Worm (Caenorhabditis elegans) whole organism, early embryonic: Measurements from ENCODE around the gene test-1.

Experiments used
- B0310.2 ChIP-seq: sonication (generic microtip); optimal IDR thresholded peaks from 2 replicates; lab custom pipeline; 2016; ENCODE audit warnings: mild to moderate bottlenecking, missing genetic modification characterization, missing compliant biosample characterization
- F13C5.2 ChIP-seq: sonication (generic microtip); optimal IDR thresholded peaks from 2 replicates; lab custom pipeline; 2017; ENCODE audit warnings: mild to moderate bottlenecking, missing genetic modification characterization, inconsistent platforms, missing compliant biosample characterization
- ama-1 ChIP-seq: fragments of 150-350 bp; optimal IDR thresholded peaks from 2 replicates; lab custom pipeline; 2014
- ceh-13 ChIP-seq: fragments of 200-800 bp; sonication (Bioruptor generic); optimal IDR thresholded peaks from 2 replicates; lab custom pipeline; 2018; ENCODE audit warnings: mild to moderate bottlenecking, missing genetic modification characterization, missing compliant biosample characterization
- ceh-36 ChIP-seq: sonication (generic microtip); optimal IDR thresholded peaks from 2 replicates; lab custom pipeline; 2016; ENCODE audit warnings: missing genetic modification characterization, inconsistent platforms, missing compliant biosample characterization
- ets-7 ChIP-seq: sonication (generic microtip); optimal IDR thresholded peaks from 2 replicates; lab custom pipeline; 2016; ENCODE audit warnings: missing genotype, missing genetic modification characterization, missing compliant biosample characterization
- flt-1 ChIP-seq: fragments of 200-800 bp; sonication (Bioruptor generic); IDR thresholded peaks from 2 replicates; pipeline ENCODE4 v1.3.6; 2022; ENCODE audit warnings: missing genetic modification characterization, missing compliant biosample characterization
- hmbx-1 ChIP-seq: sonication (generic microtip); optimal IDR thresholded peaks from 2 replicates; lab custom pipeline; 2016; ENCODE audit warnings: mild to moderate bottlenecking, missing genetic modification characterization, missing compliant biosample characterization
- hnd-1 ChIP-seq: sonication (generic microtip); optimal IDR thresholded peaks from 2 replicates; lab custom pipeline; 2016; ENCODE audit warnings: missing genetic modification characterization, missing compliant biosample characterization
- pes-1 ChIP-seq: fragments of 200-800 bp; sonication (Bioruptor generic); IDR thresholded peaks from 2 replicates; pipeline ENCODE4 v1.3.6; 2022; ENCODE audit warnings: missing genetic modification reagents, missing genetic modification characterization, missing compliant biosample characterization
- scrt-1 ChIP-seq: fragments of 200-800 bp; sonication (Bioruptor generic); IDR thresholded peaks from 2 replicates; pipeline ENCODE4 v1.3.6; 2022; ENCODE audit warnings: missing genetic modification characterization, missing compliant biosample characterization
- sea-1 ChIP-seq: fragments of 200-800 bp; sonication (Bioruptor generic); conservative IDR thresholded peaks from 2 replicates; pipeline ENCODE4 v1.3.6; 2022; ENCODE audit warnings: missing genetic modification characterization, missing compliant biosample characterization
- tbx-11 ChIP-seq: fragments of 200-800 bp; sonication (Bioruptor generic); IDR thresholded peaks from 2 replicates; pipeline ENCODE4 v1.3.6; 2022; ENCODE audit warnings: missing genetic modification characterization, missing compliant biosample characterization
- tra-4 ChIP-seq: sonication (generic microtip); optimal IDR thresholded peaks from 2 replicates; lab custom pipeline; 2017; ENCODE audit warnings: missing genetic modification characterization, missing compliant biosample characterization

DNA sequence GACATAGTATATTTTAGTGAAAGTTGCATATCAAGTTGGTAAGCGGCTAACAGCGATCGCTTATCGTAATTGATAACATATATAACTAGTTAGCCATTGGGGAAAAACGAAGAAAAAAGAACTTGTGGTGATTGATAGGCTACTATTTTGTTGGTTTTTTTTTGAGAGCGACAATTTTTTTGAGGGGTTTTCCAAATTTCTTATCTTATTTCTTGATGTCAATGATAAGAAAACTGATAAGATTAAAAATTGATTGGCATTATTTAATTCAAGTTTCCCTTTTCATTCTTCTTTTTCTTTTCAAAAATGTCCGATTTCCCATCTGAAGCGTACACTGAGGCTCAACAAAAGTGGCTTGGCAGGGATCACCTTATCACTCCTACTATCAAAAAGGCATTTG, 6.0 kb upstream of the test-1 start, which contains the start of gene prmt-6:
- TF ChIP-seq ama-1 = no peak
- no peak for TF ChIP-seq F13C5.2
- no peak for TF ChIP-seq B0310.2 (tag; lab: Kevin White, UChicago)
- no peak for TF ChIP-seq tbx-11 (GFP tag; lab: Robert Waterston, UW)
- TF ChIP-seq flt-1 (GFP tag; lab: Robert Waterston, UW) = no peak
- no peak for TF ChIP-seq tra-4
- TF ChIP-seq hmbx-1 = no peak
- TF ChIP-seq ets-7 (tag; lab: Kevin White, UChicago) = no peak
- no peak for TF ChIP-seq hnd-1
- no peak for TF ChIP-seq ceh-36
- TF ChIP-seq ceh-13 (GFP tag; lab: Kevin White, UChicago) = no peak
- no peak for TF ChIP-seq scrt-1
- TF ChIP-seq pes-1 (GFP tag; lab: Robert Waterston, UW) = no peak
- TF ChIP-seq sea-1 (GFP tag; lab: Robert Waterston, UW) = no peak
